Fruit fly (Drosophila melanogaster) whole organism, embryonic: ENCODE results near the gene CG10747.
A peak's percentile ranks its signal among the peaks of the same experiment; 100 is the strongest.

ENCODE experiments used
- Asciz ChIP-seq: fragments of 200-800 bp; sonication (Bioruptor generic); optimal IDR thresholded peaks from 2 replicates; lab custom pipeline; 2017; ENCODE audit warnings: missing biosample characterization, mild to moderate bottlenecking, missing genetic modification characterization, missing genetic modification reagents
- CG11093 ChIP-seq: fragments of 200-800 bp; sonication (Bioruptor generic); IDR thresholded peaks from 3 replicates; pipeline ENCODE4 v1.3.6; 2022; ENCODE audit warnings: missing biosample characterization, missing genetic modification characterization
- CG11247 ChIP-seq: fragments of 200-800 bp; sonication (Bioruptor generic); IDR thresholded peaks from 2 replicates; pipeline ENCODE4 v1.3.6; 2022; ENCODE audit warnings: missing biosample characterization, missing genetic modification characterization
- CG12942 ChIP-seq: fragments of 200-800 bp; sonication (Bioruptor generic); optimal IDR thresholded peaks from 3 replicates; lab custom pipeline; 2016; ENCODE audit warnings: missing biosample characterization, missing genetic modification characterization
- CG13123 ChIP-seq: fragments of 200-800 bp; sonication (Bioruptor generic); optimal IDR thresholded peaks from 2 replicates; lab custom pipeline; 2016; ENCODE audit warnings: missing biosample characterization, missing genetic modification characterization
- CG15073 ChIP-seq: fragments of 200-800 bp; sonication (Bioruptor generic); optimal IDR thresholded peaks from 2 replicates; lab custom pipeline; 2016; ENCODE audit warnings: missing biosample characterization, missing genetic modification characterization
- CG17361 ChIP-seq: fragments of 200-800 bp; sonication (Bioruptor generic); IDR thresholded peaks from 3 replicates; pipeline ENCODE4 v1.3.6; 2022; ENCODE audit warnings: missing biosample characterization, missing genetic modification characterization
- CG17385 ChIP-seq: fragments of 200-800 bp; sonication (Bioruptor generic); optimal IDR thresholded peaks from 3 replicates; lab custom pipeline; 2018; ENCODE audit warnings: missing biosample characterization, mild to moderate bottlenecking, missing genetic modification characterization
- CG1792 ChIP-seq: fragments of 200-800 bp; sonication (Bioruptor generic); optimal IDR thresholded peaks from 2 replicates; lab custom pipeline; 2016; ENCODE audit warnings: missing biosample characterization, missing genetic modification characterization
- CG2712 ChIP-seq: fragments of 200-800 bp; optimal IDR thresholded peaks from 3 replicates; lab custom pipeline; 2019; ENCODE audit warnings: missing biosample characterization, mild to moderate bottlenecking, missing genetic modification characterization, moderate library complexity
- CG3163 ChIP-seq: fragments of 200-800 bp; sonication (Bioruptor generic); optimal IDR thresholded peaks from 3 replicates; lab custom pipeline; 2016; ENCODE audit warnings: missing biosample characterization, missing genetic modification characterization
- CG34422 ChIP-seq: fragments of 200-800 bp; sonication (Bioruptor generic); IDR thresholded peaks from 3 replicates; pipeline ENCODE4 v1.3.6; 2022; ENCODE audit warnings: missing biosample characterization, missing genetic modification characterization
- CG4730 ChIP-seq: fragments of 200-800 bp; sonication (Bioruptor generic); IDR thresholded peaks from 2 replicates; pipeline ENCODE4 v1.3.6; 2022; ENCODE audit warnings: missing biosample characterization, missing genetic modification characterization
- CG6654 ChIP-seq: fragments of 200-800 bp; sonication (Bioruptor generic); optimal IDR thresholded peaks from 2 replicates; lab custom pipeline; 2017; ENCODE audit warnings: missing biosample characterization, mild to moderate bottlenecking, missing genetic modification characterization
- CG6765 ChIP-seq: fragments of 200-800 bp; sonication (Bioruptor generic); optimal IDR thresholded peaks from 3 replicates; lab custom pipeline; 2017; ENCODE audit warnings: missing biosample characterization, mild to moderate bottlenecking, missing genetic modification characterization
- CG7745 ChIP-seq: fragments of 200-800 bp; sonication (Bioruptor generic); optimal IDR thresholded peaks from 2 replicates; lab custom pipeline; 2018; ENCODE audit warnings: missing biosample characterization, mild to moderate bottlenecking, missing genetic modification characterization, moderate library complexity
- CG8388 ChIP-seq: fragments of 200-800 bp; sonication (Bioruptor generic); optimal IDR thresholded peaks from 2 replicates; lab custom pipeline; 2019; ENCODE audit warnings: missing biosample characterization, mild to moderate bottlenecking, missing genetic modification characterization, moderate library complexity
- CG8478 ChIP-seq: fragments of >200 bp; optimal IDR thresholded peaks from 2 replicates; lab custom pipeline; 2018
- CTCF ChIP-seq: fragments of 200-800 bp; sonication (Bioruptor generic); optimal IDR thresholded peaks from 2 replicates; lab custom pipeline; 2017; ENCODE audit warnings: missing biosample characterization, mild to moderate bottlenecking, missing genetic modification characterization, moderate library complexity
- CkIIα-i1 ChIP-seq: fragments of 200-800 bp; sonication (Bioruptor generic); IDR thresholded peaks from 2 replicates; pipeline ENCODE4 v1.3.6; 2022; ENCODE audit warnings: missing biosample characterization, missing genetic modification characterization
- Eip74EF ChIP-seq, 2 experiments: fragments of 200-800 bp in 1 of 2; fragments of >200 bp in 1 of 2; sonication (Bioruptor generic) in 1 of 2; optimal IDR thresholded peaks; 2 replicates each; lab custom pipeline; 2017 to 2019; ENCODE audit warnings: missing biosample characterization in 2 of 2, missing genetic modification characterization in 2 of 2, mild to moderate bottlenecking in 1 of 2, moderate library complexity in 1 of 2
- Elba2 ChIP-seq: fragments of 200-800 bp; sonication (Bioruptor generic); optimal IDR thresholded peaks from 3 replicates; lab custom pipeline; 2016; ENCODE audit warnings: missing biosample characterization, missing genetic modification characterization
- Ets65A ChIP-seq: fragments of 200-800 bp; sonication (Bioruptor generic); peaks from one replicate; lab custom pipeline; 2016; ENCODE audit warnings: missing biosample characterization, missing genetic modification characterization
- Hmr ChIP-seq: fragments of 200-800 bp; sonication (Bioruptor generic); optimal IDR thresholded peaks from 3 replicates; lab custom pipeline; 2017; ENCODE audit warnings: mild to moderate bottlenecking, missing biosample characterization, missing genetic modification reagents, missing genetic modification characterization
- Lpt ChIP-seq: fragments of >200 bp; optimal IDR thresholded peaks from 2 replicates; lab custom pipeline; 2018; ENCODE audit warnings: missing biosample characterization, missing genetic modification characterization
- NFAT ChIP-seq: fragments of 200-800 bp; sonication (Bioruptor generic); IDR thresholded peaks from 2 replicates; pipeline ENCODE4 v1.3.6; 2022; ENCODE audit warnings: missing biosample characterization, missing genetic modification characterization
- Ssrp ChIP-seq: fragments of 200-800 bp; sonication (Bioruptor generic); optimal IDR thresholded peaks from 2 replicates; lab custom pipeline; 2018; ENCODE audit warnings: missing biosample characterization, mild to moderate bottlenecking, missing genetic modification characterization, moderate library complexity
- Trl ChIP-seq, 3 experiments: fragments of >200 bp in 2 of 3; fragments of 200-800 bp in 1 of 3; sonication (Bioruptor generic) in 1 of 3; optimal IDR thresholded peaks; 2 replicates in 1 of 3; 3 replicates in 2 of 3; lab custom pipeline; 2016 to 2017; ENCODE audit warnings: missing biosample characterization in 1 of 3, missing genetic modification characterization in 1 of 3
- YL-1 ChIP-seq: fragments of 200-800 bp; sonication (Bioruptor generic); optimal IDR thresholded peaks from 3 replicates; lab custom pipeline; 2017; ENCODE audit warnings: missing biosample characterization, mild to moderate bottlenecking, missing genetic modification characterization
- ash1 ChIP-seq: fragments of 200-800 bp; sonication (Bioruptor generic); optimal IDR thresholded peaks from 2 replicates; lab custom pipeline; 2018; ENCODE audit warnings: missing biosample characterization, mild to moderate bottlenecking, missing genetic modification characterization
- bcd ChIP-seq: fragments of 200-800 bp; sonication (Bioruptor generic); optimal IDR thresholded peaks from 2 replicates; lab custom pipeline; 2017; ENCODE audit warnings: missing biosample characterization, mild to moderate bottlenecking, missing genetic modification characterization
- chif ChIP-seq, 2 experiments: fragments of 200-800 bp; sonication (Bioruptor generic); optimal IDR thresholded peaks; 3 replicates each; lab custom pipeline; 2016; ENCODE audit warnings: missing biosample characterization in 2 of 2, missing genetic modification characterization in 2 of 2
- dmrt11E ChIP-seq: fragments of 200-800 bp; sonication (Bioruptor generic); optimal IDR thresholded peaks from 3 replicates; lab custom pipeline; 2018; ENCODE audit warnings: missing biosample characterization, mild to moderate bottlenecking, missing genetic modification characterization, moderate library complexity
- dpn ChIP-seq, 2 experiments: fragments of 200-800 bp; sonication (Bioruptor generic); optimal IDR thresholded peaks; 3 replicates each; lab custom pipeline; 2016; ENCODE audit warnings: missing biosample characterization in 2 of 2, missing genetic modification characterization in 2 of 2
- en ChIP-seq: fragments of 200-800 bp; sonication (Bioruptor generic); optimal IDR thresholded peaks from 2 replicates; lab custom pipeline; 2016; ENCODE audit warnings: missing biosample characterization, missing genetic modification characterization
- fd102C ChIP-seq: fragments of 200-800 bp; sonication (Bioruptor generic); optimal IDR thresholded peaks from 2 replicates; lab custom pipeline; 2018; ENCODE audit warnings: missing biosample characterization, mild to moderate bottlenecking, missing genetic modification characterization, moderate library complexity
- gcm2 ChIP-seq: fragments of 200-800 bp; sonication (Bioruptor generic); optimal IDR thresholded peaks from 2 replicates; lab custom pipeline; 2016; ENCODE audit warnings: missing biosample characterization, missing genetic modification characterization
- gro ChIP-seq: fragments of 200-800 bp; sonication (Bioruptor generic); optimal IDR thresholded peaks from 2 replicates; lab custom pipeline; 2016; ENCODE audit warnings: missing biosample characterization, missing genetic modification characterization
- ham ChIP-seq: fragments of 200-800 bp; sonication (Bioruptor generic); IDR thresholded peaks from 2 replicates; pipeline ENCODE4 v1.3.6; 2022; ENCODE audit warnings: missing biosample characterization, missing genetic modification characterization
- insv ChIP-seq, 2 experiments: fragments of 200-800 bp; sonication (Bioruptor generic); optimal IDR thresholded peaks; 3 replicates each; lab custom pipeline; 2016 to 2018; ENCODE audit warnings: missing biosample characterization in 2 of 2, missing genetic modification characterization in 2 of 2
- jing ChIP-seq: fragments of 200-800 bp; sonication (Bioruptor generic); optimal IDR thresholded peaks from 2 replicates; lab custom pipeline; 2018; ENCODE audit warnings: missing biosample characterization, mild to moderate bottlenecking, missing genetic modification characterization
- ken ChIP-seq: fragments of 200-800 bp; sonication (Bioruptor generic); IDR thresholded peaks from 3 replicates; pipeline ENCODE4 v1.3.6; 2022; ENCODE audit warnings: missing biosample characterization, missing genetic modification characterization
- klu ChIP-seq: fragments of 200-800 bp; sonication (Bioruptor generic); IDR thresholded peaks from 2 replicates; pipeline ENCODE4 v1.3.6; 2022; ENCODE audit warnings: missing biosample characterization, missing genetic modification characterization
- lov ChIP-seq, 2 experiments: fragments of 200-800 bp in 1 of 2; fragments of >200 bp in 1 of 2; sonication (Bioruptor generic) in 1 of 2; IDR thresholded peaks in 1 of 2; optimal IDR thresholded peaks in 1 of 2; 2 replicates in 1 of 2; 3 replicates in 1 of 2; pipeline versions ENCODE4 v1.3.6 to Lab custom; 2017 to 2022; ENCODE audit warnings: missing biosample characterization in 1 of 2, missing genetic modification characterization in 1 of 2
- maf-S ChIP-seq: fragments of 200-800 bp; sonication (Bioruptor generic); optimal IDR thresholded peaks from 2 replicates; lab custom pipeline; 2016; ENCODE audit warnings: missing biosample characterization, missing genetic modification characterization
- otp ChIP-seq: fragments of 200-800 bp; sonication (Bioruptor generic); IDR thresholded peaks from 3 replicates; pipeline ENCODE4, ENCODE4 v1.3.6; 2022; ENCODE audit warnings: missing biosample characterization, missing genetic modification characterization
- pfk ChIP-seq: fragments of 200-800 bp; sonication (Bioruptor generic); optimal IDR thresholded peaks from 2 replicates; lab custom pipeline; 2018; ENCODE audit warnings: missing biosample characterization, mild to moderate bottlenecking, missing genetic modification characterization, moderate library complexity
- psq ChIP-seq: fragments of 200-800 bp; sonication (Bioruptor generic); optimal IDR thresholded peaks from 2 replicates; lab custom pipeline; 2017; ENCODE audit warnings: missing biosample characterization, missing genetic modification characterization
- run ChIP-seq: fragments of 200-800 bp; sonication (Bioruptor generic); optimal IDR thresholded peaks from 3 replicates; lab custom pipeline; 2018; ENCODE audit warnings: missing biosample characterization, mild to moderate bottlenecking, missing genetic modification characterization
- sob ChIP-seq: fragments of 200-800 bp; sonication (Bioruptor generic); IDR thresholded peaks from 2 replicates; pipeline ENCODE4 v1.3.6; 2022; ENCODE audit warnings: missing biosample characterization, missing genetic modification characterization
- wdn ChIP-seq: fragments of 200-800 bp; sonication (Bioruptor generic); IDR thresholded peaks from 2 replicates; pipeline ENCODE4 v1.3.6; 2022; ENCODE audit warnings: missing biosample characterization, missing genetic modification characterization

Gene CG10747

dm6 chr2L:20075234-20075803 is 15.8 kb downstream of the CG10747 start, which contains the start of the genes pr and neb (continued):
- no peak for TF ChIP-seq CG8478 (lab: Kevin White, UChicago)
- TF ChIP-seq CG4730 (GFP tag; lab: Robert Waterston, UW) = no peak
- no peak for TF ChIP-seq CG6654 (GFP tag; lab: Kevin White, UChicago)
- no peak for TF ChIP-seq CG7745 (tag; lab: Kevin White, UChicago)
- TF ChIP-seq psq (GFP tag; lab: Kevin White, UChicago) = no peak
- TF ChIP-seq fd102C = no peak
- TF ChIP-seq wdn (GFP tag; lab: Robert Waterston, UW) = peak; percentile 77; the same call in 1 of the 2 replicates
- TF ChIP-seq CkIIα-i1 = no peak
- TF ChIP-seq klu (GFP tag; lab: Robert Waterston, UW) = peak; percentile 41; the same call in 1 of the 2 replicates
- TF ChIP-seq CG11247 (GFP tag; lab: Robert Waterston, UW) = peak; percentile 60; the same call in 1 of the 2 replicates
- no peak for TF ChIP-seq CG3163 (GFP tag; lab: Kevin White, UChicago)
- TF ChIP-seq en (GFP tag; lab: Kevin White, UChicago) = no peak
- peak; percentile 30 for TF ChIP-seq CG17385 (GFP tag; lab: Kevin White, UChicago)
- TF ChIP-seq chif (GFP tag; optimal IDR thresholded peaks at IDR 0.05; lab: Kevin White, UChicago) = no peak
- 0 out of 3 replicates have a peak, but pooled peaks have one; percentile 36 for TF ChIP-seq CG17361 (GFP tag; lab: Robert Waterston, UW)
- no peak for TF ChIP-seq NFAT (GFP tag; lab: Robert Waterston, UW)
- peak; percentile 77 for TF ChIP-seq sob (GFP tag; lab: Robert Waterston, UW)
- no peak for TF ChIP-seq CG15073 (GFP tag; lab: Kevin White, UChicago)
- TF ChIP-seq CG8388 (GFP tag; lab: Kevin White, UChicago) = peak; percentile 40
- TF ChIP-seq CG12942 = peak; percentile 51
- TF ChIP-seq maf-S (GFP tag; lab: Kevin White, UChicago) = peak; percentile 23
- TF ChIP-seq insv (GFP tag; optimal IDR thresholded peaks at IDR 0.05; lab: Kevin White, UChicago) = peak in 1 of 2 experiments; percentile 0
- TF ChIP-seq dmrt11E (tag; lab: Kevin White, UChicago) = peak; percentile 67
- no peak for TF ChIP-seq Lpt (GFP tag; lab: Kevin White, UChicago)
- no peak for TF ChIP-seq gcm2
- TF ChIP-seq CTCF (GFP tag; lab: Kevin White, UChicago) = no peak
- no peak for TF ChIP-seq lov (optimal IDR thresholded peaks at IDR 0.05; lab: Kevin White, UChicago)
- TF ChIP-seq lov (GFP tag; IDR thresholded peaks at IDR 0.05; lab: Robert Waterston, UW) = no peak
- TF ChIP-seq Hmr (GFP tag; lab: Kevin White, UChicago) = peak; percentile 77
- TF ChIP-seq Asciz (GFP tag; lab: Kevin White, UChicago) = no peak
- no peak for TF ChIP-seq run (tag; lab: Kevin White, UChicago)
- TF ChIP-seq jing (GFP tag; lab: Kevin White, UChicago) = no peak
- no peak for TF ChIP-seq CG1792 (GFP tag; lab: Kevin White, UChicago)
- peak; percentile 48 for TF ChIP-seq YL-1 (GFP tag; lab: Kevin White, UChicago)
- no peak for TF ChIP-seq ham (GFP tag; lab: Robert Waterston, UW)
- peak; percentile 50 for TF ChIP-seq CG13123
- no peak for TF ChIP-seq pfk (GFP tag; lab: Kevin White, UChicago)
- peak; percentile 55 for TF ChIP-seq CG2712 (tag; lab: Kevin White, UChicago)
- peak; percentile 64; the same call in 2 of the 3 replicates for TF ChIP-seq ken (GFP tag; lab: Robert Waterston, UW)
- TF ChIP-seq Elba2 (GFP tag; lab: Kevin White, UChicago) = no peak
- TF ChIP-seq otp (GFP tag; lab: Robert Waterston, UW) = peak; percentile 17; the same call in 1 of the 3 replicates
- TF ChIP-seq gro (GFP tag; lab: Kevin White, UChicago) = peak; percentile 7
- TF ChIP-seq CG11093 (GFP tag; lab: Robert Waterston, UW) = no peak
- peak; percentile 37 for TF ChIP-seq Ssrp (tag; lab: Kevin White, UChicago)
- peak; percentile 92 for TF ChIP-seq Ets65A
- TF ChIP-seq Eip74EF (GFP tag; optimal IDR thresholded peaks at IDR 0.05; lab: Kevin White, UChicago) = peak in 1 of 2 experiments; percentile 37
- peak; percentile 32 for TF ChIP-seq bcd (GFP tag; lab: Kevin White, UChicago)
- TF ChIP-seq Trl (optimal IDR thresholded peaks at IDR 0.05; lab: Kevin White, UChicago) = no peak
- TF ChIP-seq Trl (GFP tag; optimal IDR thresholded peaks at IDR 0.05; lab: Kevin White, UChicago) = no peak
- peak; percentile 67; the same call in 1 of the 3 replicates for TF ChIP-seq CG34422 (GFP tag; lab: Robert Waterston, UW)
- TF ChIP-seq CG6765 = no peak
- peak; percentile 51 to 55 for TF ChIP-seq dpn (GFP tag; optimal IDR thresholded peaks at IDR 0.05; lab: Kevin White, UChicago)
- TF ChIP-seq ash1 (GFP tag; lab: Kevin White, UChicago) = no peak
